Fruit fly (Drosophila melanogaster) whole organism: ENCODE results near the gene CG13068.

Source experiments
- CG8478 ChIP-seq: fragments of >200 bp; optimal IDR thresholded peaks from 2 replicates; lab custom pipeline; 2018; ENCODE audit warnings: inconsistent platforms
- Dll ChIP-seq: fragments of >200 bp; optimal IDR thresholded peaks from 2 replicates; lab custom pipeline; 2017
- EcR ChIP-seq, 2 experiments: fragments of >200 bp; optimal IDR thresholded peaks; 2 replicates each; lab custom pipeline; 2017; ENCODE audit warnings: missing biosample characterization in 2 of 2, missing genetic modification characterization in 2 of 2, missing genetic modification reagents in 2 of 2
- pan ChIP-seq: fragments of >200 bp; optimal IDR thresholded peaks from 2 replicates; lab custom pipeline; 2017
- psq ChIP-seq: fragments of >200 bp; optimal IDR thresholded peaks from 2 replicates; lab custom pipeline; 2017
- usp ChIP-seq: fragments of >200 bp; optimal IDR thresholded peaks from 2 replicates; lab custom pipeline; 2017; ENCODE audit warnings: missing biosample characterization, missing genetic modification characterization, mixed read lengths

The CG13068 gene

dm6 chr3L:16281880-16282556 lies 12.8 kb downstream of the CG13068 start, which contains the start of gene CG13049:
Gene CG13049 (minus strand): TSS chr3L:16281930.
- TF ChIP-seq CG8478, result no peak
- TF ChIP-seq pan, result no peak
- TF ChIP-seq psq (lab: Kevin White, UChicago), result no peak
- no peak for TF ChIP-seq usp (GFP tag; lab: Kevin White, UChicago)
- TF ChIP-seq EcR (GFP tag; optimal IDR thresholded peaks at IDR 0.05; lab: Kevin White, UChicago), result no peak
- TF ChIP-seq Dll, result no peak

- TF ChIP-seq Dll, result no peak
- no peak for TF ChIP-seq psq (lab: Kevin White, UChicago)
- no peak for TF ChIP-seq pan
- no peak for TF ChIP-seq CG8478
- no peak for TF ChIP-seq EcR (GFP tag; optimal IDR thresholded peaks at IDR 0.05; lab: Kevin White, UChicago)
- no peak for TF ChIP-seq usp (GFP tag; lab: Kevin White, UChicago)
These were observed 14.6 kb downstream of the CG13068 start, which contains the start of gene CG13048 for dm6 chr3L:16283821-16284220. Gene CG13048 (minus strand): TSS chr3L:16283921.

dm6 chr3L:16285346-16285911 lies 16.2 kb downstream of the CG13068 start, which contains the start of gene CG13047:
Gene CG13047 (minus strand): TSS chr3L:16285396.
- TF ChIP-seq pan, result no peak
- TF ChIP-seq usp (GFP tag; lab: Kevin White, UChicago), result no peak
- no peak for TF ChIP-seq Dll
- TF ChIP-seq psq (lab: Kevin White, UChicago), result no peak
- no peak for TF ChIP-seq CG8478

- no peak for TF ChIP-seq Dll
- no peak for TF ChIP-seq EcR (GFP tag; optimal IDR thresholded peaks at IDR 0.05; lab: Kevin White, UChicago)
These were observed 17.1 kb downstream of the CG13068 start for dm6 chr3L:16286258-16286657.

- TF ChIP-seq CG8478 (no peak), usp (GFP tag; lab: Kevin White, UChicago) (no peak), EcR (GFP tag; optimal IDR thresholded peaks at IDR 0.05; lab: Kevin White, UChicago) (no peak), Dll (no peak), psq (lab: Kevin White, UChicago) (no peak), pan (no peak)
These were observed 19.1 kb downstream of the CG13068 start, which contains the start of gene CG13046 for dm6 chr3L:16288322-16288721. Gene CG13046 (minus strand): TSS chr3L:16288422.

- TF ChIP-seq psq (lab: Kevin White, UChicago), result no peak
- TF ChIP-seq usp (GFP tag; lab: Kevin White, UChicago), result no peak
- TF ChIP-seq EcR (GFP tag; optimal IDR thresholded peaks at IDR 0.05; lab: Kevin White, UChicago), result no peak
- TF ChIP-seq Dll, result no peak
- no peak for TF ChIP-seq pan
- no peak for TF ChIP-seq CG8478
These were observed 19.9 kb downstream of the CG13068 start for dm6 chr3L:16289067-16289466.

dm6 chr3L:16290850-16291249 lies 21.7 kb downstream of the CG13068 start, which contains the start of gene CG13045:
Gene CG13045 (minus strand): TSS chr3L:16290950.
- TF ChIP-seq usp (GFP tag; lab: Kevin White, UChicago), result no peak
- TF ChIP-seq psq (lab: Kevin White, UChicago), result no peak
- TF ChIP-seq EcR (GFP tag; optimal IDR thresholded peaks at IDR 0.05; lab: Kevin White, UChicago), result no peak
- TF ChIP-seq pan, result no peak
- TF ChIP-seq Dll, result no peak
- no peak for TF ChIP-seq CG8478

dm6 chr3L:16291678-16292077 lies 22.5 kb downstream of the CG13068 start:
- no peak for TF ChIP-seq psq (lab: Kevin White, UChicago)
- no peak for TF ChIP-seq CG8478
- no peak for TF ChIP-seq pan
- TF ChIP-seq Dll, result no peak

- TF ChIP-seq pan (no peak), Dll (no peak), usp (GFP tag; lab: Kevin White, UChicago) (no peak), CG8478 (no peak), psq (lab: Kevin White, UChicago) (no peak), EcR (GFP tag; optimal IDR thresholded peaks at IDR 0.05; lab: Kevin White, UChicago) (no peak)
These were observed 26.3 kb downstream of the CG13068 start, which contains the start of gene CG4962 for dm6 chr3L:16295447-16295846. Gene CG4962 (minus strand): TSS chr3L:16295547.

dm6 chr3L:16301153-16301552 lies 32.0 kb downstream of the CG13068 start, which contains the start of gene CG4982:
Gene CG4982 (plus strand): TSS chr3L:16301453.
- no peak for TF ChIP-seq EcR (GFP tag; optimal IDR thresholded peaks at IDR 0.05; lab: Kevin White, UChicago)
- no peak for TF ChIP-seq pan
- no peak for TF ChIP-seq CG8478
- TF ChIP-seq psq (lab: Kevin White, UChicago), result no peak
- no peak for TF ChIP-seq Dll
- no peak for TF ChIP-seq usp (GFP tag; lab: Kevin White, UChicago)

- TF ChIP-seq EcR (GFP tag; optimal IDR thresholded peaks at IDR 0.05; lab: Kevin White, UChicago) (no peak), usp (GFP tag; lab: Kevin White, UChicago) (no peak), Dll (no peak), pan (no peak), CG8478 (no peak), psq (lab: Kevin White, UChicago) (no peak)
These were observed 33.9 kb downstream of the CG13068 start, which contains the start of gene CG13044 for dm6 chr3L:16303078-16303477. Gene CG13044 (minus strand): TSS chr3L:16303178.

- TF ChIP-seq usp (GFP tag; lab: Kevin White, UChicago) (no peak), pan (no peak), CG8478 (no peak), EcR (GFP tag; optimal IDR thresholded peaks at IDR 0.05; lab: Kevin White, UChicago) (no peak), psq (lab: Kevin White, UChicago) (no peak), Dll (no peak)
These were observed 34.8 kb downstream of the CG13068 start, which contains the start of gene CG43249 for dm6 chr3L:16303982-16304381. Gene CG43249 (plus strand): TSS chr3L:16304282.
